Fruit fly (Drosophila melanogaster): ENCODE results near the gene GATAe.

GATAe gene

dm6 chr3R:16051329-16051679 lies 42.4 kb downstream of the GATAe start:
- TF ChIP-seq ttk (optimal IDR thresholded peaks at IDR 0.05), result no peak
- TF ChIP-seq Myc (optimal IDR thresholded peaks at IDR 0.05), result no peak
- TF ChIP-seq h (optimal IDR thresholded peaks at IDR 0.05), result no peak
- no peak for TF ChIP-seq insv (optimal IDR thresholded peaks at IDR 0.05)
- no peak for TF ChIP-seq Sin3A (optimal IDR thresholded peaks at IDR 0.05)
- TF ChIP-seq psq (optimal IDR thresholded peaks at IDR 0.05), result no peak

DNA sequence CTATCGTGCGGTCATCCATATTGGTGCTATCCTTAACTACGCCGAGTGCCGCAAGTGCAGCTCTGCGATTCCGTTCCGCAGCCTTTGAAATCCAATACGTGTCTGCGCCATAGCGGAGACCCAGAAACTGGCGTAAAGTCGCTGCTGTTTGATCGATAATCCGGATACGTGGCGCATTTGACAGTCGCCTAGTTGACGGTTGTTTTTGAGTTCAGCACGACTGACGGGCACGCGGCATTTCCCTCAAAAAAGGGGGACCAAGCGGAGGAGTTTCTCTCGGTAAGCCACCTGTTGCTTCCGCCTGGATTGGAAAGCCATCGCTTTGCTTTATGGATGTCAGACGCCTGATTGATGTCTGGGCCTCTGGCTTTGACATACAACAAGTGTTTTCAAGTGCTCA lies 58.6 kb downstream of the GATAe start, which contains the start of gene CG10185:
Gene CG10185 (minus strand): TSS at position 101 of the 400 bp plus-strand sequence.
- TF ChIP-seq h (optimal IDR thresholded peaks at IDR 0.05), result no peak
- no peak for TF ChIP-seq insv (optimal IDR thresholded peaks at IDR 0.05)
- TF ChIP-seq Myc (optimal IDR thresholded peaks at IDR 0.05), result no peak
- no peak for TF ChIP-seq Sin3A (optimal IDR thresholded peaks at IDR 0.05)
- TF ChIP-seq ttk (optimal IDR thresholded peaks at IDR 0.05), result no peak
- no peak for TF ChIP-seq psq (optimal IDR thresholded peaks at IDR 0.05)

Data from Kc167 (cell line).